Fruit fly (Drosophila melanogaster) whole organism, wandering third instar larva: Measurements from ENCODE around the gene CG33494.

ENCODE experiments used
- Abd-B ChIP-seq: fragments of >200 bp; optimal IDR thresholded peaks from 2 replicates; lab custom pipeline; 2017; ENCODE audit warnings: missing biosample characterization, missing genetic modification characterization
- CG32264 ChIP-seq: fragments of 200-800 bp; sonication (Bioruptor generic); optimal IDR thresholded peaks from 2 replicates; lab custom pipeline; 2016; ENCODE audit warnings: missing biosample characterization, missing genetic modification characterization
- CG9705 ChIP-seq: fragments of 200-800 bp; sonication (Bioruptor generic); optimal IDR thresholded peaks from 2 replicates; lab custom pipeline; 2018; ENCODE audit warnings: missing biosample characterization, mild to moderate bottlenecking, missing genetic modification characterization
- CrebA ChIP-seq: fragments of 200-800 bp; sonication (Bioruptor generic); optimal IDR thresholded peaks from 2 replicates; lab custom pipeline; 2016; ENCODE audit warnings: missing biosample characterization, mild to moderate bottlenecking, missing genetic modification characterization, borderline replicate concordance
- Dfd ChIP-seq: fragments of >200 bp; optimal IDR thresholded peaks from 2 replicates; lab custom pipeline; 2017; ENCODE audit warnings: missing biosample characterization, missing genetic modification characterization
- Dif ChIP-seq: fragments of 200-275, 200-300 bp; sonication (Bioruptor generic); optimal IDR thresholded peaks from 2 replicates; lab custom pipeline; 2018; ENCODE audit warnings: missing biosample characterization, missing genetic modification characterization; ENCODE audit not compliant: partially characterized antibody
- GATAd ChIP-seq: sonication (Bioruptor generic); optimal IDR thresholded peaks from 2 replicates; lab custom pipeline; 2016; ENCODE audit warnings: missing biosample characterization, missing genetic modification characterization
- HLH106 ChIP-seq: fragments of 200-800 bp; optimal IDR thresholded peaks from 3 replicates; lab custom pipeline; 2019; ENCODE audit warnings: missing biosample characterization, mild to moderate bottlenecking, missing genetic modification characterization, moderate library complexity
- Hnf4 ChIP-seq: fragments of 200-800 bp; sonication (Bioruptor generic); optimal IDR thresholded peaks from 2 replicates; lab custom pipeline; 2016; ENCODE audit warnings: missing biosample characterization, mild to moderate bottlenecking, missing genetic modification characterization
- Hr78 ChIP-seq: fragments of >200 bp; optimal IDR thresholded peaks from 2 replicates; lab custom pipeline; 2017; ENCODE audit warnings: missing biosample characterization, missing genetic modification characterization
- Hr83 ChIP-seq: fragments of 200-300 bp; sonication (Bioruptor generic); optimal IDR thresholded peaks from 2 replicates; lab custom pipeline; 2016; ENCODE audit warnings: missing biosample characterization, mild to moderate bottlenecking, missing genetic modification characterization, moderate library complexity; ENCODE audit not compliant: poor library complexity, severe bottlenecking
- Jra ChIP-seq: sonication (Bioruptor generic); optimal IDR thresholded peaks from 2 replicates; lab custom pipeline; 2016; ENCODE audit warnings: missing biosample characterization, missing genetic modification characterization
- Mio ChIP-seq: sonication (Bioruptor generic); optimal IDR thresholded peaks from 2 replicates; lab custom pipeline; 2016; ENCODE audit warnings: missing biosample characterization, missing genetic modification characterization
- Myc ChIP-seq: fragments of >200 bp; optimal IDR thresholded peaks from 2 replicates; lab custom pipeline; 2017
- N ChIP-seq: fragments of >200 bp; optimal IDR thresholded peaks from 2 replicates; lab custom pipeline; 2018; ENCODE audit warnings: missing biosample characterization, missing external identifiers, missing genetic modification characterization
- OdsH ChIP-seq: fragments of 200-800 bp; sonication (Bioruptor generic); optimal IDR thresholded peaks from 2 replicates; lab custom pipeline; 2016; ENCODE audit warnings: missing biosample characterization, mild to moderate bottlenecking, missing genetic modification characterization
- Rel ChIP-seq, 2 experiments: fragments of 200-800 bp; sonication (Bioruptor generic) in 1 of 2; optimal IDR thresholded peaks; 2 replicates in 1 of 2; 3 replicates in 1 of 2; lab custom pipeline; 2016 to 2019; ENCODE audit warnings: mild to moderate bottlenecking in 2 of 2, missing biosample characterization in 2 of 2, missing genetic modification characterization in 2 of 2, moderate library complexity in 1 of 2
- Sp1 ChIP-seq: fragments of 200-800 bp; sonication (Bioruptor generic); optimal IDR thresholded peaks from 3 replicates; lab custom pipeline; 2019; ENCODE audit warnings: missing biosample characterization, mild to moderate bottlenecking, missing genetic modification characterization, moderate library complexity
- Vsx2 ChIP-seq: fragments of 200-300, 225-300 bp; sonication (Bioruptor generic); optimal IDR thresholded peaks from 2 replicates; lab custom pipeline; 2018; ENCODE audit warnings: missing biosample characterization, missing genetic modification characterization; ENCODE audit not compliant: partially characterized antibody
- br ChIP-seq: fragments of 200-800 bp; sonication (Bioruptor generic); optimal IDR thresholded peaks from 2 replicates; lab custom pipeline; 2016; ENCODE audit warnings: missing biosample characterization, missing genetic modification characterization
- brk ChIP-seq: fragments of 200-800 bp; sonication (Bioruptor generic); optimal IDR thresholded peaks from 2 replicates; lab custom pipeline; 2016; ENCODE audit warnings: missing biosample characterization, mild to moderate bottlenecking, missing genetic modification characterization
- dl ChIP-seq, 2 experiments: fragments of 175-275, 200-275 bp in 1 of 2; fragments of 200-275 bp in 1 of 2; sonication (Bioruptor generic); optimal IDR thresholded peaks; lab custom pipeline; 2018; ENCODE audit warnings: mild to moderate bottlenecking in 2 of 2, missing biosample characterization in 2 of 2, missing genetic modification characterization in 2 of 2, moderate library complexity in 2 of 2; ENCODE audit not compliant: partially characterized antibody in 2 of 2, insufficient read depth in 1 of 2
- dmrt93B ChIP-seq: fragments of 200-800 bp; sonication (Bioruptor generic); optimal IDR thresholded peaks from 2 replicates; lab custom pipeline; 2018; ENCODE audit warnings: missing biosample characterization, mild to moderate bottlenecking, missing genetic modification characterization
- dsf ChIP-seq: sonication (Bioruptor generic); optimal IDR thresholded peaks from 2 replicates; lab custom pipeline; 2016; ENCODE audit warnings: missing biosample characterization, missing genetic modification characterization, borderline replicate concordance
- ey ChIP-seq: fragments of 200-800 bp; sonication (Bioruptor generic); optimal IDR thresholded peaks from 2 replicates; lab custom pipeline; 2016; ENCODE audit warnings: missing biosample characterization, missing genetic modification characterization
- foxo ChIP-seq, 2 experiments: fragments of 200-800 bp; sonication (Bioruptor generic); optimal IDR thresholded peaks; 2 replicates in 1 of 2; 3 replicates in 1 of 2; lab custom pipeline; 2016 to 2017; ENCODE audit warnings: missing biosample characterization in 2 of 2, missing genetic modification characterization in 2 of 2
- fru ChIP-seq: fragments of 200-800 bp; sonication (Bioruptor generic); optimal IDR thresholded peaks from 3 replicates; lab custom pipeline; 2016; ENCODE audit warnings: missing biosample characterization, mild to moderate bottlenecking, missing genetic modification characterization
- h ChIP-seq: fragments of 200-800 bp; sonication (Bioruptor generic); optimal IDR thresholded peaks from 3 replicates; lab custom pipeline; 2016; ENCODE audit warnings: missing biosample characterization, mild to moderate bottlenecking, missing genetic modification characterization
- jim ChIP-seq: fragments of 175-275, 200-325 bp; sonication (Bioruptor generic); optimal IDR thresholded peaks from 2 replicates; lab custom pipeline; 2016; ENCODE audit warnings: missing biosample characterization, mild to moderate bottlenecking, missing genetic modification characterization
- lola ChIP-seq: fragments of >200 bp; optimal IDR thresholded peaks from 2 replicates; lab custom pipeline; 2017; ENCODE audit warnings: missing biosample characterization, missing genetic modification characterization
- pan ChIP-seq: fragments of >200 bp; optimal IDR thresholded peaks from 2 replicates; lab custom pipeline; 2017
- psq ChIP-seq: fragments of 200-800 bp; sonication (Bioruptor generic); optimal IDR thresholded peaks from 3 replicates; lab custom pipeline; 2017; ENCODE audit warnings: missing biosample characterization, mild to moderate bottlenecking, missing genetic modification characterization, moderate library complexity
- rgr ChIP-seq: fragments of 200-800 bp; sonication (Bioruptor generic); optimal IDR thresholded peaks from 3 replicates; lab custom pipeline; 2016; ENCODE audit warnings: missing biosample characterization, mild to moderate bottlenecking, missing genetic modification characterization
- sage ChIP-seq: fragments of 200-800 bp; sonication (Bioruptor generic); optimal IDR thresholded peaks from 2 replicates; lab custom pipeline; 2016; ENCODE audit warnings: missing biosample characterization, mild to moderate bottlenecking, missing genetic modification characterization
- sv ChIP-seq: fragments of 200-800 bp; sonication (Bioruptor generic); optimal IDR thresholded peaks from 3 replicates; lab custom pipeline; 2016; ENCODE audit warnings: missing biosample characterization, missing genetic modification characterization
- tai ChIP-seq: sonication (Bioruptor generic); optimal IDR thresholded peaks from 2 replicates; lab custom pipeline; 2016; ENCODE audit warnings: missing biosample characterization, missing genetic modification characterization
- usp ChIP-seq: fragments of >200 bp; optimal IDR thresholded peaks from 2 replicates; lab custom pipeline; 2017; ENCODE audit warnings: missing biosample characterization, missing genetic modification characterization
- woc ChIP-seq: sonication (Bioruptor generic); optimal IDR thresholded peaks from 2 replicates; lab custom pipeline; 2016; ENCODE audit warnings: missing biosample characterization, mild to moderate bottlenecking, missing genetic modification characterization

The CG33494 gene

dm6 chr3R:25515450-25516288, 20.7 kb upstream of the CG33494 start, which contains the start of gene msi:
Gene msi, plus strand, starts transcription at chr3R:25516118.
- TF ChIP-seq dmrt93B (GFP tag; lab: Kevin White, UChicago), result peak; percentile 94
- TF ChIP-seq N (GFP tag; lab: Kevin White, UChicago), result no peak
- no peak for TF ChIP-seq tai (GFP tag; lab: Kevin White, UChicago)
- TF ChIP-seq psq, result peak; percentile 97
- TF ChIP-seq CrebA (GFP tag; lab: Kevin White, UChicago), result peak; percentile 4
- peak; percentile 12 for TF ChIP-seq Jra (GFP tag; lab: Kevin White, UChicago)
- peak; percentile 80 for TF ChIP-seq dl (GFP tag; optimal IDR thresholded peaks at IDR 0.05; lab: Kevin White, UChicago; ENCODE audit: insufficient read depth in 1 of 2, partially characterized antibody in 2 of 2)
- no peak for TF ChIP-seq Dfd (GFP tag; lab: Kevin White, UChicago)
- peak; percentile 65 for TF ChIP-seq woc (GFP tag; lab: Kevin White, UChicago)
- no peak for TF ChIP-seq Abd-B (GFP tag; lab: Kevin White, UChicago)
- peak; percentile 95 for TF ChIP-seq OdsH (GFP tag; lab: Kevin White, UChicago)
- peak; percentile 44 for TF ChIP-seq dsf (GFP tag; lab: Kevin White, UChicago)
- peak; percentile 49 for TF ChIP-seq jim (GFP tag; lab: Kevin White, UChicago)
- peak; percentile 77 for TF ChIP-seq sv (GFP tag; lab: Kevin White, UChicago)
- peak; percentile 76 for TF ChIP-seq ey (GFP tag; lab: Kevin White, UChicago)
- TF ChIP-seq usp (GFP tag; lab: Kevin White, UChicago), result no peak
- peak; percentile 84 for TF ChIP-seq Dif
- TF ChIP-seq fru, result peak; percentile 92
- TF ChIP-seq Sp1 (GFP tag; lab: Kevin White, UChicago), result peak; percentile 98
- TF ChIP-seq CG32264 (GFP tag; lab: Kevin White, UChicago), result peak; percentile 40
- peak; percentile 84 for TF ChIP-seq brk (GFP tag; lab: Kevin White, UChicago)
- peak; percentile 84 for TF ChIP-seq Rel (GFP tag; optimal IDR thresholded peaks at IDR 0.05; lab: Kevin White, UChicago)
- peak; percentile 70 for TF ChIP-seq Rel (tag; optimal IDR thresholded peaks at IDR 0.05; lab: Kevin White, UChicago)
- no peak for TF ChIP-seq GATAd (GFP tag; lab: Kevin White, UChicago)
- peak; percentile 76 for TF ChIP-seq pan
- TF ChIP-seq Hr78, result no peak
- peak; percentile 87 for TF ChIP-seq sage
- no peak for TF ChIP-seq Mio (GFP tag; lab: Kevin White, UChicago)
- TF ChIP-seq Myc (lab: Kevin White, UChicago), result no peak
- TF ChIP-seq Vsx2 (GFP tag; lab: Kevin White, UChicago), result peak; percentile 70
- TF ChIP-seq CG9705, result peak; percentile 64
- peak; percentile 77 for TF ChIP-seq br
- peak in 1 of 2 experiments; percentile 95 for TF ChIP-seq foxo (GFP tag; optimal IDR thresholded peaks at IDR 0.05; lab: Kevin White, UChicago)
- peak; percentile 74 for TF ChIP-seq Hnf4 (GFP tag; lab: Kevin White, UChicago)
- peak; percentile 98 for TF ChIP-seq HLH106 (tag; lab: Kevin White, UChicago)
- peak; percentile 93 for TF ChIP-seq rgr
- peak; percentile 91 for TF ChIP-seq h
- TF ChIP-seq lola (GFP tag; lab: Kevin White, UChicago), result no peak
- peak; percentile 82 for TF ChIP-seq Hr83 (GFP tag; lab: Kevin White, UChicago)

DNA sequence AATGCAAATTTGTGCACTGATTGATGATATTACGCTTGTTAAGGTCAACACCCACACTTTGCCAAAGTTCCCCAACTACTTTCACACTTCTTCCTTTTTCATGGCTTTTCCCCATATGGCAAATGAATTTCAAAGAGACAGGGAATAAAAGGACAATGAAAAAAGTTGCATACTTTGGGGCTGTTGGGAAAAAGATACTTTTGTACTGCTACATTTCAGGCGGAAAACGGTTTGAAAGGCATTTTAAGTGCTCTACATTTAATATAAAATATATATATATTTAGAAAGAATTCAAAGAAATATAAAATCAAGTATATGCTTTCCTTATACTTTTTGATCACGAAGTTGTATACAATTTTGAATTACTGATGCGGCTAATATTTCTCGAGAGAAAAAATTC, 17.8 kb upstream of the CG33494 start:
- no peak for TF ChIP-seq dsf (GFP tag; lab: Kevin White, UChicago)
- peak; percentile 83 for TF ChIP-seq Myc (lab: Kevin White, UChicago)
- no peak for TF ChIP-seq CG9705
- no peak for TF ChIP-seq jim (GFP tag; lab: Kevin White, UChicago)
- TF ChIP-seq N (GFP tag; lab: Kevin White, UChicago), result peak; percentile 22
- no peak for TF ChIP-seq br
